Fruit fly (Drosophila melanogaster): Measurements from ENCODE around the gene Gp93.

- peak; percentile 51 for TF ChIP-seq CG12605 (GFP tag; IDR thresholded peaks at IDR 0.05)
- no peak for TF ChIP-seq CG13204 (GFP tag; optimal IDR thresholded peaks at IDR 0.05)
- TF ChIP-seq Pif1B (GFP tag; optimal IDR thresholded peaks at IDR 0.05) = no peak
- TF ChIP-seq CG34367 (tag; optimal IDR thresholded peaks at IDR 0.05) = no peak
- TF ChIP-seq CG17806 (tag; optimal IDR thresholded peaks at IDR 0.05) = no peak
- TF ChIP-seq EcR (GFP tag; optimal IDR thresholded peaks at IDR 0.05) = no peak
- TF ChIP-seq Pif1A (GFP tag; optimal IDR thresholded peaks at IDR 0.05) = no peak
- TF ChIP-seq CG14655 (GFP tag; optimal IDR thresholded peaks at IDR 0.05) = no peak
- no peak for TF ChIP-seq CG10348 (GFP tag; IDR thresholded peaks at IDR 0.05)
- TF ChIP-seq rn (GFP tag; IDR thresholded peaks at IDR 0.05) = no peak
- no peak; the same call in 1 of the 2 replicates for TF ChIP-seq Ets98B (GFP tag; IDR thresholded peaks at IDR 0.05)
- no peak for TF ChIP-seq CG9948 (tag; optimal IDR thresholded peaks at IDR 0.05)
Observed at dm6 chr3R:27988189-27988588, 39.7 kb downstream of the Gp93 start, which contains the start of gene betaTub97EF.

Data from whole organism, pupa.